Worm (Caenorhabditis elegans) whole organism, young adult: ENCODE measurements around the gene K11H12.1.

Experiments used
- B0336.3 ChIP-seq: fragments of 200-800 bp; sonication (Bioruptor generic); IDR thresholded peaks from 2 replicates; pipeline ENCODE4 v1.3.6; 2022; ENCODE audit warnings: missing genetic modification characterization, missing compliant biosample characterization
- C06A6.2 ChIP-seq: fragments of 200-800 bp; sonication (Bioruptor generic); conservative IDR thresholded peaks from 2 replicates; pipeline ENCODE4 v1.3.6; 2022; ENCODE audit warnings: missing genetic modification characterization, missing compliant biosample characterization
- F23B12.7 ChIP-seq: sonication (generic microtip); optimal IDR thresholded peaks from 2 replicates; lab custom pipeline; 2017; ENCODE audit warnings: missing genetic modification characterization, mild to moderate bottlenecking, missing compliant biosample characterization, antibody characterized with exemption, moderate library complexity; ENCODE audit not compliant: insufficient read depth
- F33H1.4 ChIP-seq: fragments of 200-800 bp; sonication (Bioruptor generic); IDR thresholded peaks from 2 replicates; pipeline ENCODE4 v1.3.6; 2022; ENCODE audit warnings: missing genetic modification reagents, missing genetic modification characterization, missing compliant biosample characterization
- F37B4.10 ChIP-seq: fragments of 200-800 bp; sonication (Bioruptor generic); IDR thresholded peaks from 2 replicates; pipeline ENCODE4 v1.3.6; 2022; ENCODE audit warnings: missing genetic modification characterization, missing compliant biosample characterization
- F39B2.1 ChIP-seq: fragments of 200-800 bp; sonication (Bioruptor generic); IDR thresholded peaks from 2 replicates; pipeline ENCODE4 v1.3.6; 2022; ENCODE audit warnings: missing genetic modification reagents, missing genetic modification characterization, missing compliant biosample characterization
- F52B5.7 ChIP-seq: sonication (generic microtip); optimal IDR thresholded peaks from 2 replicates; lab custom pipeline; 2016; ENCODE audit warnings: mild to moderate bottlenecking, missing genetic modification characterization, missing compliant biosample characterization
- K12H6.12 ChIP-seq: fragments of 200-800 bp; sonication (Bioruptor generic); optimal IDR thresholded peaks from 2 replicates; lab custom pipeline; 2018; ENCODE audit warnings: mild to moderate bottlenecking, missing genetic modification characterization, missing compliant biosample characterization
- Y53F4B.3 ChIP-seq: fragments of 200-800 bp; sonication (Bioruptor generic); IDR thresholded peaks from 2 replicates; pipeline ENCODE4 v1.3.6; 2022; ENCODE audit warnings: missing genetic modification reagents, missing genetic modification characterization, missing compliant biosample characterization
- Y53G8AR.9 ChIP-seq: fragments of 200-800 bp; sonication (Bioruptor generic); conservative IDR thresholded peaks from 2 replicates; pipeline ENCODE4 v1.3.6; 2022; ENCODE audit warnings: missing genetic modification reagents, missing genetic modification characterization, missing compliant biosample characterization
- Y95B8A.8 ChIP-seq: fragments of 200-800 bp; sonication (Bioruptor generic); IDR thresholded peaks from 2 replicates; pipeline ENCODE4 v1.3.6; 2022; ENCODE audit warnings: missing genetic modification reagents, missing genetic modification characterization, missing compliant biosample characterization
- akir-1 ChIP-seq: fragments of 200-800 bp; sonication (Bioruptor generic); optimal IDR thresholded peaks from 2 replicates; lab custom pipeline; 2018; ENCODE audit warnings: mild to moderate bottlenecking, missing genetic modification characterization, moderate library complexity, missing compliant biosample characterization
- ama-1 ChIP-seq, 3 experiments: fragments of 150-350 bp in 1 of 3; sonication (generic microtip) in 2 of 3; optimal IDR thresholded peaks; 2 replicates each; lab custom pipeline; 2014 to 2018; ENCODE audit warnings: missing biosample characterization in 2 of 3, missing genetic modification characterization in 2 of 3, missing genetic modification reagents in 2 of 3
- atf-7 ChIP-seq: sonication (generic microtip); optimal IDR thresholded peaks from 2 replicates; lab custom pipeline; 2017; ENCODE audit warnings: mild to moderate bottlenecking, missing genetic modification characterization, missing compliant biosample characterization
- bed-1 ChIP-seq: fragments of 200-800 bp; sonication (Bioruptor generic); IDR thresholded peaks from 2 replicates; pipeline ENCODE4 v1.3.6; 2022; ENCODE audit warnings: missing genetic modification reagents, missing genetic modification characterization, missing compliant biosample characterization
- ceh-58 ChIP-seq: fragments of 200-800 bp; sonication (Bioruptor generic); IDR thresholded peaks from 2 replicates; pipeline ENCODE4 v1.3.6; 2022; ENCODE audit warnings: missing genetic modification characterization, missing compliant biosample characterization
- ceh-91 ChIP-seq: fragments of 200-800 bp; sonication (Bioruptor generic); IDR thresholded peaks from 2 replicates; pipeline ENCODE4 v1.3.6; 2022; ENCODE audit warnings: missing genetic modification reagents, missing genetic modification characterization, missing compliant biosample characterization
- dpl-1 ChIP-seq: fragments of 150-350 bp; optimal IDR thresholded peaks from 2 replicates; lab custom pipeline; 2014; ENCODE audit warnings: missing biosample characterization, missing genetic modification reagents, missing genetic modification characterization
- efl-1 ChIP-seq: fragments of 150-350 bp; optimal IDR thresholded peaks from 2 replicates; lab custom pipeline; 2014; ENCODE audit warnings: missing biosample characterization, missing genetic modification reagents, missing genetic modification characterization
- him-1 ChIP-seq: sonication (generic microtip); optimal IDR thresholded peaks from 2 replicates; lab custom pipeline; 2016; ENCODE audit warnings: missing genotype, missing genetic modification reagents, missing genetic modification characterization, missing compliant biosample characterization
- hmg-20 ChIP-seq: fragments of 200-800 bp; sonication (Bioruptor generic); IDR thresholded peaks from 2 replicates; pipeline ENCODE4 v1.3.6; 2022; ENCODE audit warnings: missing genetic modification reagents, missing genetic modification characterization, missing compliant biosample characterization
- hsf-1 ChIP-seq: fragments of 200-800 bp; sonication (Bioruptor generic); IDR thresholded peaks from 2 replicates; pipeline ENCODE4 v1.3.6; 2022; ENCODE audit warnings: missing genetic modification reagents, missing genetic modification characterization, missing compliant biosample characterization
- let-526 ChIP-seq: fragments of 200-800 bp; sonication (Bioruptor generic); IDR thresholded peaks from 2 replicates; pipeline ENCODE4 v1.3.6; 2022; ENCODE audit warnings: missing genetic modification reagents, missing genetic modification characterization, missing compliant biosample characterization
- lin-35 ChIP-seq, 3 experiments: fragments of 150-350 bp in 2 of 3; sonication (generic microtip) in 1 of 3; optimal IDR thresholded peaks; 2 replicates each; lab custom pipeline; 2014 to 2018; ENCODE audit warnings: missing biosample characterization in 3 of 3, missing genetic modification characterization in 3 of 3, missing genetic modification reagents in 3 of 3
- madf-10 ChIP-seq: sonication (generic microtip); optimal IDR thresholded peaks from 2 replicates; lab custom pipeline; 2016; ENCODE audit warnings: mild to moderate bottlenecking, missing genetic modification characterization, missing compliant biosample characterization
- mel-28 ChIP-seq: sonication (generic microtip); optimal IDR thresholded peaks from 2 replicates; lab custom pipeline; 2016; ENCODE audit warnings: borderline replicate concordance, mild to moderate bottlenecking, missing genetic modification characterization, missing compliant biosample characterization
- nfya-2 ChIP-seq: fragments of 200-800 bp; sonication (Bioruptor generic); IDR thresholded peaks from 2 replicates; pipeline ENCODE4 v1.3.6; 2022; ENCODE audit warnings: missing genetic modification reagents, missing genetic modification characterization, missing compliant biosample characterization
- rcor-1 ChIP-seq: fragments of 200-800 bp; sonication (Bioruptor generic); IDR thresholded peaks from 2 replicates; pipeline ENCODE4 v1.3.6; 2022; ENCODE audit warnings: missing genetic modification reagents, missing genetic modification characterization, missing compliant biosample characterization
- sdz-38 ChIP-seq: sonication (generic microtip); optimal IDR thresholded peaks from 2 replicates; lab custom pipeline; 2016; ENCODE audit warnings: missing genotype, missing genetic modification characterization, missing compliant biosample characterization
- sptf-2 ChIP-seq: fragments of 200-800 bp; sonication (Bioruptor generic); optimal IDR thresholded peaks from 2 replicates; lab custom pipeline; 2018; ENCODE audit warnings: mild to moderate bottlenecking, missing genetic modification characterization, missing compliant biosample characterization
- zfh-2 ChIP-seq: fragments of 200-800 bp; sonication (Bioruptor generic); conservative IDR thresholded peaks from 2 replicates; pipeline ENCODE4 v1.3.6; 2022; ENCODE audit warnings: missing genetic modification reagents, missing genetic modification characterization, missing compliant biosample characterization
- zim-3 ChIP-seq: sonication (generic microtip); optimal IDR thresholded peaks from 2 replicates; lab custom pipeline; 2017; ENCODE audit warnings: mild to moderate bottlenecking, missing genetic modification characterization, moderate library complexity, missing compliant biosample characterization
- ztf-25 ChIP-seq: fragments of 200-800 bp; sonication (Bioruptor generic); IDR thresholded peaks from 2 replicates; pipeline ENCODE4 v1.3.6; 2022; ENCODE audit warnings: missing genetic modification reagents, missing genetic modification characterization, missing compliant biosample characterization
- ztf-26 ChIP-seq: sonication (generic microtip); optimal IDR thresholded peaks from 2 replicates; lab custom pipeline; 2017; ENCODE audit warnings: missing genetic modification characterization, missing compliant biosample characterization
- ztf-3 ChIP-seq: fragments of 200-800 bp; sonication (Bioruptor generic); optimal IDR thresholded peaks from 2 replicates; lab custom pipeline; 2018; ENCODE audit warnings: mild to moderate bottlenecking, missing genetic modification characterization, missing compliant biosample characterization
- ztf-6 ChIP-seq: fragments of 200-800 bp; sonication (Bioruptor generic); IDR thresholded peaks from 2 replicates; pipeline ENCODE4 v1.3.6; 2022; ENCODE audit warnings: missing genetic modification reagents, missing genetic modification characterization, missing compliant biosample characterization

K11H12.1 gene

ce11 chrIV:654526-655440 is 1.6 kb upstream of the K11H12.1 start, which contains the start of the genes rpl-15 and K11H12.8 (continued):
- TF ChIP-seq atf-7 (tag; lab: Kevin White, UChicago) (peak; percentile 99), Y53F4B.3 (GFP tag; lab: Robert Waterston, UW) (peak; percentile 90), sdz-38 (tag; lab: Kevin White, UChicago) (no peak), him-1 (tag; lab: Kevin White, UChicago) (peak; percentile 96), B0336.3 (peak; percentile 100), F23B12.7 (peak; percentile 99), ztf-25 (GFP tag; lab: Robert Waterston, UW) (peak; percentile 99), bed-1 (GFP tag; lab: Robert Waterston, UW) (peak; percentile 94), hmg-20 (GFP tag; lab: Robert Waterston, UW) (peak; percentile 97), K12H6.12 (tag; lab: Kevin White, UChicago) (peak; percentile 100), ztf-3 (peak; percentile 96), ztf-26 (tag; lab: Kevin White, UChicago) (peak; percentile 99), madf-10 (tag; lab: Kevin White, UChicago) (peak; percentile 97), ama-1 (optimal IDR thresholded peaks at IDR 0.05; lab: Kevin White, UChicago) (peak; percentile 54), ama-1 (GFP tag; optimal IDR thresholded peaks at IDR 0.05; lab: Kevin White, UChicago) (peak; percentile 68 to 80), F39B2.1 (peak; percentile 93), zfh-2 (GFP tag; lab: Robert Waterston, UW) (peak; percentile 96), Y53G8AR.9 (peak; percentile 100), let-526 (GFP tag; lab: Robert Waterston, UW) (peak; percentile 99), efl-1 (GFP tag; lab: Kevin White, UChicago) (peak; percentile 92), ztf-6 (peak; percentile 100), F37B4.10 (GFP tag; lab: Robert Waterston, UW) (peak; percentile 99), mel-28 (tag; lab: Kevin White, UChicago) (peak; percentile 93), C06A6.2 (GFP tag; lab: Robert Waterston, UW) (peak; percentile 98), zim-3 (tag; lab: Kevin White, UChicago) (peak; percentile 96), ceh-91 (GFP tag; lab: Robert Waterston, UW) (peak; percentile 98), rcor-1 (GFP tag; lab: Robert Waterston, UW) (peak; percentile 99), Y95B8A.8 (GFP tag; lab: Robert Waterston, UW) (peak; percentile 100), akir-1 (GFP tag; lab: Kevin White, UChicago) (peak; percentile 91), ceh-58 (GFP tag; lab: Robert Waterston, UW) (0 out of 2 replicates have a peak, but pooled peaks have one; percentile 90), hsf-1 (GFP tag; lab: Robert Waterston, UW) (peak; percentile 94), F33H1.4 (GFP tag; lab: Robert Waterston, UW) (peak; percentile 95), sptf-2 (peak; percentile 96), dpl-1 (peak; percentile 96), nfya-2 (GFP tag; lab: Robert Waterston, UW) (peak; percentile 89), lin-35 (GFP tag; optimal IDR thresholded peaks at IDR 0.05; lab: Kevin White, UChicago) (peak; percentile 1 to 99 (median 93))

ce11 chrIV:649365-649764 is 3.9 kb downstream of the K11H12.1 start, which contains the start of gene K11H12.9:
TSS of gene K11H12.9 (plus strand) at chrIV:649665.
- no peak for TF ChIP-seq F52B5.7
- TF ChIP-seq zfh-2 (GFP tag; lab: Robert Waterston, UW) = peak; percentile 45; the same call in 1 of the 2 replicates
